Fruit fly (Drosophila melanogaster): Measurements from ENCODE around the gene Usp8.

DNA sequence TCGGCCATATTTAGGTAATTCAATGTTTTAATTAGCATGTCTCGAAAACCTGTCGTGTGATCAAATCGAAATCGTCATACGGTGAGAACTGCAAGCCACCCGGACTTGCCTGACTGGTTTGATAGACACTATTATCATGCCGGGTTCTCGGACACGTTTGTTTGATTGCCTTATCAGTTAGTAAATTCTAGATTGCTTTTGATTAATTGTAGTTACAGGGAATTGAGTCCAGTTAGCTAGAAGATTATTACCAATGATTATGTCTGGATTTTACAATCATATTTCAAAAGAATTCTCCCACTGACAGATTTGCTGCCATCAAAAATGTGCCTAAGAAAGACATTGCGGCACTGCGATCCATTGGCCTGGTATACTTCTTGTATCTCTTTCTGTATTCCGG, 24.4 kb upstream of the Usp8 start:
- no peak for TF ChIP-seq Abd-B (GFP tag; optimal IDR thresholded peaks at IDR 0.05)
- TF ChIP-seq Hnf4 (GFP tag; optimal IDR thresholded peaks at IDR 0.05), result no peak
- no peak for TF ChIP-seq psq (GFP tag; optimal IDR thresholded peaks at IDR 0.05)
- no peak for TF ChIP-seq dsf (GFP tag; optimal IDR thresholded peaks at IDR 0.05; ENCODE audit: borderline replicate concordance)
- no peak for TF ChIP-seq OdsH (GFP tag; optimal IDR thresholded peaks at IDR 0.05)
- TF ChIP-seq Rel (GFP tag; optimal IDR thresholded peaks at IDR 0.05), result no peak
- no peak for TF ChIP-seq Rel (tag; optimal IDR thresholded peaks at IDR 0.05)
- no peak for TF ChIP-seq dl (GFP tag; optimal IDR thresholded peaks at IDR 0.05; ENCODE audit: insufficient read depth in 1 of 2, partially characterized antibody in 2 of 2)
- no peak for TF ChIP-seq GATAd (GFP tag; optimal IDR thresholded peaks at IDR 0.05)
- no peak for TF ChIP-seq rgr (GFP tag; optimal IDR thresholded peaks at IDR 0.05)
- TF ChIP-seq lola (GFP tag; optimal IDR thresholded peaks at IDR 0.05), result no peak
- no peak for TF ChIP-seq woc (GFP tag; optimal IDR thresholded peaks at IDR 0.05)
- TF ChIP-seq usp (GFP tag; optimal IDR thresholded peaks at IDR 0.05), result no peak
- TF ChIP-seq Myc (optimal IDR thresholded peaks at IDR 0.05), result no peak
- TF ChIP-seq N (GFP tag; optimal IDR thresholded peaks at IDR 0.05), result no peak
